Worm (Caenorhabditis elegans) whole organism, midembryonic: ENCODE results near the gene arx-6.

Experiments used
- T22C8.4 ChIP-seq: fragments of 200-800 bp; sonication (Bioruptor generic); IDR thresholded peaks from 2 replicates; pipeline ENCODE4 v1.3.6; 2022; ENCODE audit warnings: missing genetic modification characterization, missing compliant biosample characterization
- cog-1 ChIP-seq: sonication (generic microtip); optimal IDR thresholded peaks from 2 replicates; lab custom pipeline; 2016; ENCODE audit warnings: missing genetic modification characterization, missing compliant biosample characterization
- flt-1 ChIP-seq: fragments of 200-800 bp; sonication (Bioruptor generic); IDR thresholded peaks from 2 replicates; pipeline ENCODE4 v1.3.6; 2022; ENCODE audit warnings: missing genetic modification characterization, missing compliant biosample characterization
- klf-2 ChIP-seq: fragments of 200-800 bp; sonication (Bioruptor generic); conservative IDR thresholded peaks from 2 replicates; pipeline ENCODE4 v1.3.6; 2022; ENCODE audit warnings: missing genetic modification reagents, missing genetic modification characterization, missing compliant biosample characterization
- med-1 ChIP-seq: sonication (generic microtip); optimal IDR thresholded peaks from 2 replicates; lab custom pipeline; 2017; ENCODE audit warnings: missing genetic modification characterization, mild to moderate bottlenecking, missing compliant biosample characterization, antibody characterized with exemption, missing genetic modification reagents; ENCODE audit not compliant: insufficient read depth
- ref-1 ChIP-seq: fragments of 200-800 bp; sonication (Bioruptor generic); conservative IDR thresholded peaks from 2 replicates; pipeline ENCODE4 v1.3.6; 2022; ENCODE audit warnings: missing genetic modification reagents, missing genetic modification characterization, missing compliant biosample characterization
- tab-1 ChIP-seq: fragments of 200-800 bp; sonication (Bioruptor generic); IDR thresholded peaks from 2 replicates; pipeline ENCODE4 v1.3.6; 2022; ENCODE audit warnings: missing genetic modification characterization, missing compliant biosample characterization
- ztf-23 ChIP-seq: fragments of 200-800 bp; sonication (Bioruptor generic); IDR thresholded peaks from 2 replicates; pipeline ENCODE4 v1.3.6; 2022; ENCODE audit warnings: missing genetic modification reagents, missing genetic modification characterization, missing compliant biosample characterization
- ztf-29 ChIP-seq: fragments of 200-800 bp; sonication (Bioruptor generic); IDR thresholded peaks from 2 replicates; pipeline ENCODE4 v1.3.6; 2022; ENCODE audit warnings: missing genetic modification reagents, missing genetic modification characterization, missing compliant biosample characterization

arx-6 gene

DNA sequence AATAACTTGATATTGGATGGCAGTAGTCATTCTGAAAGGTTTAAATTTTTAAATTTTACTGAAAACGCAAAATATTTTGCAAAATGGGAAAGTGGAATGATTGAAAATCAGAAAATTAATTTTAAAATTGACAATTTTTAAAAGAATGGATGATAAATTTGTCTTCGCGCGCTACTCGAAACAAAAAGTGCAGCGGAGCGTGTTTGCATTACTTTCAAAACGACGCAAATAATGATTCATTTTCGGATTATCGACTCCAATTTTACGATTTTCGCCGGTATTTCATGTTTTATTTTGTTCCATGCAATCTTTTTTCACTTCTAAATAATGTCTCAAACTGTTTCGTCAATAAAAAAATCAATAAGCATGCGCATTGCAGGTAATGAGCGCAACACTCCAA, at the start of gene arx-6, which contains the start of gene tost-1:
TSS of gene arx-6 (plus strand) at position 378 of the 400 bp plus-strand sequence.
TSS of gene tost-1 (minus strand) at position 31 of the 400 bp plus-strand sequence.
- 0 out of 2 replicates have a peak, but pooled peaks have one; percentile 5 for TF ChIP-seq T22C8.4 (GFP tag; lab: Robert Waterston, UW)
- no peak for TF ChIP-seq ref-1 (GFP tag; lab: Robert Waterston, UW)

DNA sequence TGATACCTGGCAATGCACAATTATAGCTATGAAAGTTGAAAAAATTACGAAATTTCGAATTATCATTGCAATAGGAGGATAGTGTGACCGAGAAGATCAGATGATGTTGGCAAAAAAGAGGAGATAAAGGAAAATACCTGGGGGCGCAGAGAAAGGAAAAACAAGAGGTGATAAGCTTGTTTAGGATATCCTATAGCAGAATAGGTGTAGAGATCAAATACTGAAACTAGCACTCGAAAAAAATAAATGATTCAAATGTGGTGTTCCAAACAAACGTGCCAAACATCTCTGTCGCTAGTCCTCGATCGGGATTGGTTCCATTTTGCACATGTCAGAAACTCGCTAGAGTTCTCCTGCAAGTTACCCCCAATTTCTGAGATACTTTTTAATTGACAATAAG, 49.0 kb upstream of the arx-6 start, which contains the start of gene F26A1.9:
TSS of gene F26A1.9 (minus strand) at position 101 of the 400 bp plus-strand sequence.
- TF ChIP-seq klf-2 (GFP tag; lab: Robert Waterston, UW) (no peak), ztf-29 (GFP tag; lab: Robert Waterston, UW) (no peak), ref-1 (GFP tag; lab: Robert Waterston, UW) (no peak), ztf-23 (GFP tag; lab: Robert Waterston, UW) (no peak), T22C8.4 (GFP tag; lab: Robert Waterston, UW) (no peak), med-1 (GFP tag; lab: Kevin White, UChicago) (no peak), tab-1 (GFP tag; lab: Robert Waterston, UW) (no peak)

- no peak for TF ChIP-seq ztf-23 (GFP tag; lab: Robert Waterston, UW)
- TF ChIP-seq med-1 (GFP tag; lab: Kevin White, UChicago) = no peak
- no peak for TF ChIP-seq tab-1 (GFP tag; lab: Robert Waterston, UW)
- TF ChIP-seq cog-1 (tag; lab: Kevin White, UChicago) = no peak
- no peak for TF ChIP-seq ref-1 (GFP tag; lab: Robert Waterston, UW)
Measured at ce11 chrIII:4830207-4830606, 48.3 kb upstream of the arx-6 start, which contains the start of gene nspd-9. TSS of gene nspd-9 (minus strand) at chrIII:4830307.

DNA sequence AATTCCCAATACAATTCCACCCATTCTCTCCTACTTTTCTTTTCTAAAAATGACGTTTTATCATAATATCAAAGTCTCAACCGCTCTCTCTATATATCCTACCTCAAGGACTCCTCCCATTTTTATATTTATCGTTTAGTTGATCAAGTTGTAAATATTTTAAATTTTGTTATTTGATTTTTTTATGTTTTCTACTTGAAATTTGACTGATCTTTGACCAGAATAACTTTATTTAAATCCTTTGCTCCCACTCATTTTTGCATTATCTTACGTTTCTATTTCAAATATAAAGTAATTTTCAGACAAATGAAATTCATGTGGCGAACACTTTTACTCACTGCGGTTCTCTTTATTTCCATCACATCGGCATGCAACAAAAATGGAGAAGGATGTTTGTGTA, 41.0 kb upstream of the arx-6 start, which contains the start of the genes acbp-7 and F26A1.19:
TSS of gene acbp-7 (plus strand) at position 301 of the 400 bp plus-strand sequence.
TSS of gene F26A1.19 (plus strand) at position 303 of the 400 bp plus-strand sequence.
- TF ChIP-seq tab-1 (GFP tag; lab: Robert Waterston, UW) = no peak
- no peak for TF ChIP-seq flt-1 (GFP tag; lab: Robert Waterston, UW)
- TF ChIP-seq ztf-29 (GFP tag; lab: Robert Waterston, UW) = no peak

DNA sequence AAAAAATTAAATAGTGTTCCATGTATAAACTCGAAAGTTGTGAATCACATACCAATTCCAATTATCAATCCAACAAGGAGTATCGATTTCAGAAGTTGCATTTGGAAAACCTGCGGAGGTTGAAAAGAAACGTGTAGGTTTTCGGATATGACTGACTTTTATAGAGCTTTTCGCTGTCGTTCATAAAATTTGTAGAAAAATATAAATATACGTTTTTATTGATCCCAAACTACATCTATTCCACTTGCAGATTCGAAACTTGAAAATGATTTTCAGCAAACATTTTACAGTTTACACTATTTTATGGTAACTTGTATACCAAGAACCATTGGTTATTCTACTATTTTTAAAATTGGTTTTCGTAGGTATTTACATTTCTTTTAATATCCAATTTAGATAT, 36.3 kb upstream of the arx-6 start, which contains the start of gene clec-156:
TSS of gene clec-156 (minus strand) at position 101 of the 400 bp plus-strand sequence.
- no peak for TF ChIP-seq ztf-29 (GFP tag; lab: Robert Waterston, UW)
- TF ChIP-seq tab-1 (GFP tag; lab: Robert Waterston, UW) = no peak
- no peak for TF ChIP-seq ref-1 (GFP tag; lab: Robert Waterston, UW)
- TF ChIP-seq T22C8.4 (GFP tag; lab: Robert Waterston, UW) = no peak
- TF ChIP-seq klf-2 (GFP tag; lab: Robert Waterston, UW) = no peak
- TF ChIP-seq med-1 (GFP tag; lab: Kevin White, UChicago) = no peak
- no peak for TF ChIP-seq cog-1 (tag; lab: Kevin White, UChicago)
- no peak for TF ChIP-seq flt-1 (GFP tag; lab: Robert Waterston, UW)
- no peak for TF ChIP-seq ztf-23 (GFP tag; lab: Robert Waterston, UW)

DNA sequence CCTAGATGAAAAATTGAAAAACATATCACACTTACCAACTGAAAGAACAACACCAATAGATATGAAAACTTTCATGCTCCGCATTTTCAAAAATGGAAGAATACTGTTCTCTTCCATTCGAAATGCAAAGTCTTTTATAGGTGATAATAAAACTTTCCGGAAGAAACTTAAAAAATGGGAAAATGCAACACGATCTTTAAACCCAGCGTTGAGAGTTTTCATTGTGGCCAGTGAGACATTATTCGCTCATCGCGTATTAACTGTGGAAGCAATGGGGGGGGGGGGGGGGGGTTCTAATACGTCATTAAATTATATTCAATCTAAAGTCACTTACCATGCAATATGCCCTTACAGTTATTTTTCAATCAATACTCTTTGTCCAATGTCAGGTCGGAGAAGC, 34.1 kb upstream of the arx-6 start, which contains the start of the genes clec-157 and fkh-5:
TSS of gene clec-157 (minus strand) at position 101 of the 400 bp plus-strand sequence.
TSS of gene fkh-5 (plus strand) at position 336 of the 400 bp plus-strand sequence.
- no peak for TF ChIP-seq T22C8.4 (GFP tag; lab: Robert Waterston, UW)
- TF ChIP-seq ztf-29 (GFP tag; lab: Robert Waterston, UW) = no peak
- TF ChIP-seq med-1 (GFP tag; lab: Kevin White, UChicago) = no peak
- no peak for TF ChIP-seq tab-1 (GFP tag; lab: Robert Waterston, UW)
- no peak for TF ChIP-seq ztf-23 (GFP tag; lab: Robert Waterston, UW)
- no peak for TF ChIP-seq ref-1 (GFP tag; lab: Robert Waterston, UW)
- no peak for TF ChIP-seq flt-1 (GFP tag; lab: Robert Waterston, UW)
- TF ChIP-seq klf-2 (GFP tag; lab: Robert Waterston, UW) = no peak
- no peak for TF ChIP-seq cog-1 (tag; lab: Kevin White, UChicago)

DNA sequence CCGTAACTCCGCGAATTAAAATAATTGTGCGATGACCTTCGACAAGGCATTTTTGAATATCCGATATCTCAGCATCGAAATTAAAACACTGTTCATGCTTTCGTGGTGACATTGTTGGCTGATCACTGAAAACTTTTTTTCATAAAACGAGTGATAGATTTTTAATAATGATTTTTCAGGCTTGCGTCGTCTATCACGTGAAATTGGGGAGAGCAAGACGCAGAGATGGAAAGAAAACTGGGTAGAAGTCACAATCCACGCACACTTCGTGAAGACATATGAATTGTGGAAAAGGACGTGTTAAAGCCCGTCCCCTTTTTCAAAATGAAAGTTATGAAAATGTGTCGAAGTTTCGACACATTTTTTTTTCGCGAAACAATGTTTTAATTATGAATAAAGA, 28.7 kb upstream of the arx-6 start, which contains the start of gene nonu-1:
TSS of gene nonu-1 (minus strand) at position 169 of the 400 bp plus-strand sequence.
- TF ChIP-seq med-1 (GFP tag; lab: Kevin White, UChicago) (no peak), ztf-23 (GFP tag; lab: Robert Waterston, UW) (no peak), T22C8.4 (GFP tag; lab: Robert Waterston, UW) (no peak), ztf-29 (GFP tag; lab: Robert Waterston, UW) (no peak), tab-1 (GFP tag; lab: Robert Waterston, UW) (no peak)

DNA sequence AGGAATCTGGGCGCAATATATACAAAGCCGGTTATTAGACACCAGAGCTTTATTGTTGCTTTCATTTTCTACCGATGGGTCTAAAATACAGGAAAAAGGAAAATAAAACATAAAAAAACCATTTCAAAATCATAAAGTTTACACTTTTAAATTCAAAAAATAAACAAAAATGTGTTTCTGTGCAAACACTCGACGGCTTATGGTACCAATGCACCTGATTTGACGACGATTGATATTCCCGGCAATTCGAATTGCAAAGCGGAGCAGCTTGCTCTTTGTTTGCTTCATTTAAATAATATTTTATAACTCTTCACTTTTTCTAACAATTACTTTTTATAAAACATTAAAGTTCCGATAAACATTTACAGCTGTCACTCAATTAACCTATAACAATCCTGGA, 28.3 kb upstream of the arx-6 start, which contains the start of gene F26A1.1:
TSS of gene F26A1.1 (plus strand) at position 369 of the 400 bp plus-strand sequence.
- TF ChIP-seq ztf-29 (GFP tag; lab: Robert Waterston, UW) (no peak), klf-2 (GFP tag; lab: Robert Waterston, UW) (no peak), ref-1 (GFP tag; lab: Robert Waterston, UW) (no peak), cog-1 (tag; lab: Kevin White, UChicago) (no peak), T22C8.4 (GFP tag; lab: Robert Waterston, UW) (no peak), flt-1 (GFP tag; lab: Robert Waterston, UW) (no peak), ztf-23 (GFP tag; lab: Robert Waterston, UW) (no peak), med-1 (GFP tag; lab: Kevin White, UChicago) (no peak), tab-1 (GFP tag; lab: Robert Waterston, UW) (no peak)

DNA sequence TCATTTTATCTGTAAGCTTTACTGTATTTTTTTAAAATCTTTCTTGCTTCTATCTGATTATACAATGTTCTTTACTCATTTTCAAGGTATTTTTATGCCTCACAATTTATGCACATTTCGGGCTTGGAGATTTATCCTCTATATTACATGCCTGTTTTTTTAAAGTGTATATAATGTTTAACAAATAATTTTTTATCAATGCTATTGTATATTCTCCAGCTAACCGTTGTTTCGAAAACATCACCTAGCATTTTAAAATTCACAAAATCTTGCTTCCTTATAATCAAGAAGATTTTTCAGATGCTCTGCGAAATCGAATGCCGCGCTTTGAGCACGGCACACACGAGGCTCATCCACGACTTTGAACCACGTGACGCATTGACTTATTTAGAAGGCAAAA, 26.4 kb upstream of the arx-6 start, which contains the start of gene ced-4:
TSS of gene ced-4 (plus strand) at position 301 of the 400 bp plus-strand sequence.
- TF ChIP-seq ref-1 (GFP tag; lab: Robert Waterston, UW) = no peak
- TF ChIP-seq flt-1 (GFP tag; lab: Robert Waterston, UW) = no peak
- no peak for TF ChIP-seq ztf-29 (GFP tag; lab: Robert Waterston, UW)
- TF ChIP-seq T22C8.4 (GFP tag; lab: Robert Waterston, UW) = no peak
- no peak for TF ChIP-seq klf-2 (GFP tag; lab: Robert Waterston, UW)
- no peak for TF ChIP-seq cog-1 (tag; lab: Kevin White, UChicago)
- no peak for TF ChIP-seq ztf-23 (GFP tag; lab: Robert Waterston, UW)
